Fruit fly (Drosophila melanogaster) whole organism, embryonic: ENCODE data around the gene AnxB9.

ENCODE experiments used
- Antp ChIP-seq: fragments of 200-800 bp; sonication (Bioruptor generic); optimal IDR thresholded peaks from 3 replicates; lab custom pipeline; 2016; ENCODE audit warnings: missing biosample characterization, missing genetic modification characterization
- BEAF-32 ChIP-seq: fragments of 200-800 bp; sonication (Bioruptor generic); optimal IDR thresholded peaks from 3 replicates; lab custom pipeline; 2017; ENCODE audit warnings: missing biosample characterization, missing genetic modification characterization, mild to moderate bottlenecking, moderate library complexity, missing genetic modification reagents
- CG11093 ChIP-seq: fragments of 200-800 bp; sonication (Bioruptor generic); IDR thresholded peaks from 3 replicates; pipeline ENCODE4 v1.3.6; 2022; ENCODE audit warnings: missing biosample characterization, missing genetic modification characterization
- CG12236 ChIP-seq: fragments of 200-800 bp; sonication (Bioruptor generic); optimal IDR thresholded peaks from 2 replicates; lab custom pipeline; 2016; ENCODE audit warnings: missing biosample characterization, missing genetic modification characterization
- CG15514 ChIP-seq: fragments of 200-800 bp; sonication (Bioruptor generic); optimal IDR thresholded peaks from 3 replicates; lab custom pipeline; 2017; ENCODE audit warnings: missing biosample characterization, missing genetic modification characterization, mild to moderate bottlenecking, moderate library complexity, missing genetic modification reagents
- CG17361 ChIP-seq: fragments of 200-800 bp; sonication (Bioruptor generic); IDR thresholded peaks from 3 replicates; pipeline ENCODE4 v1.3.6; 2022; ENCODE audit warnings: missing biosample characterization, missing genetic modification characterization
- CG17912 ChIP-seq: fragments of 200-800 bp; sonication (Bioruptor generic); optimal IDR thresholded peaks from 2 replicates; lab custom pipeline; 2018; ENCODE audit warnings: missing biosample characterization, mild to moderate bottlenecking, missing genetic modification characterization
- CG2116 ChIP-seq: fragments of 200-800 bp; sonication (Bioruptor generic); optimal IDR thresholded peaks from 3 replicates; lab custom pipeline; 2018; ENCODE audit warnings: missing biosample characterization, mild to moderate bottlenecking, missing genetic modification characterization
- CG2129 ChIP-seq: fragments of 200-800 bp; sonication (Bioruptor generic); IDR thresholded peaks from 2 replicates; pipeline ENCODE4 v1.3.6; 2022; ENCODE audit warnings: missing biosample characterization, missing genetic modification characterization; ENCODE audit not compliant: partially characterized antibody
- CG2199 ChIP-seq: fragments of 200-800 bp; sonication (Bioruptor generic); IDR thresholded peaks from 3 replicates; pipeline ENCODE4 v1.3.6; 2022; ENCODE audit warnings: missing biosample characterization, missing genetic modification characterization
- CG3726 ChIP-seq: fragments of 200-800 bp; sonication (Bioruptor generic); IDR thresholded peaks from 3 replicates; pipeline ENCODE4, ENCODE4 v1.3.6; 2022; ENCODE audit warnings: missing biosample characterization, missing genetic modification characterization
- CG3995 ChIP-seq: fragments of 200-800 bp; sonication (Bioruptor generic); optimal IDR thresholded peaks from 3 replicates; lab custom pipeline; 2016; ENCODE audit warnings: missing biosample characterization, missing genetic modification characterization
- CG42726 ChIP-seq: fragments of 200-800 bp; sonication (Bioruptor generic); IDR thresholded peaks from 2 replicates; pipeline ENCODE4 v1.3.6; 2022; ENCODE audit warnings: missing biosample characterization, missing genetic modification characterization; ENCODE audit not compliant: partially characterized antibody
- CG4707 ChIP-seq: fragments of 200-800 bp; sonication (Bioruptor generic); optimal IDR thresholded peaks from 2 replicates; lab custom pipeline; 2018; ENCODE audit warnings: missing biosample characterization, mild to moderate bottlenecking, missing genetic modification characterization, moderate library complexity
- CG4854 ChIP-seq: fragments of 200-800 bp; sonication (Bioruptor generic); optimal IDR thresholded peaks from 2 replicates; lab custom pipeline; 2016; ENCODE audit warnings: missing biosample characterization, missing genetic modification characterization, inconsistent platforms
- CG6765 ChIP-seq: fragments of 200-800 bp; sonication (Bioruptor generic); optimal IDR thresholded peaks from 3 replicates; lab custom pipeline; 2017; ENCODE audit warnings: missing biosample characterization, mild to moderate bottlenecking, missing genetic modification characterization
- CG6854 ChIP-seq: fragments of 200-800 bp; sonication (Bioruptor generic); optimal IDR thresholded peaks from 3 replicates; lab custom pipeline; 2017; ENCODE audit warnings: missing biosample characterization, mild to moderate bottlenecking, missing genetic modification characterization
- CG8089 ChIP-seq: fragments of 200-800 bp; sonication (Bioruptor generic); optimal IDR thresholded peaks from 3 replicates; lab custom pipeline; 2016; ENCODE audit warnings: missing biosample characterization, missing genetic modification characterization
- Camta ChIP-seq: fragments of 200-800 bp; sonication (Bioruptor generic); optimal IDR thresholded peaks from 2 replicates; lab custom pipeline; 2016; ENCODE audit warnings: missing biosample characterization, missing genetic modification characterization
- Dek ChIP-seq: fragments of 200-800 bp; sonication (Bioruptor generic); optimal IDR thresholded peaks from 3 replicates; lab custom pipeline; 2019; ENCODE audit warnings: missing biosample characterization, mild to moderate bottlenecking, missing genetic modification characterization, moderate library complexity
- Dref ChIP-seq: fragments of 200-800 bp; sonication (Bioruptor generic); IDR thresholded peaks from 2 replicates; pipeline ENCODE4 v1.3.6; 2022; ENCODE audit warnings: missing biosample characterization, missing genetic modification characterization
- Fer1 ChIP-seq: fragments of 200-800 bp; sonication (Bioruptor generic); optimal IDR thresholded peaks from 2 replicates; lab custom pipeline; 2017; ENCODE audit warnings: missing biosample characterization, mild to moderate bottlenecking, missing genetic modification characterization
- HLHmδ ChIP-seq: fragments of 200-800 bp; sonication (Bioruptor generic); optimal IDR thresholded peaks from 2 replicates; lab custom pipeline; 2018; ENCODE audit warnings: missing biosample characterization, mild to moderate bottlenecking, missing genetic modification characterization, moderate library complexity
- HmgD ChIP-seq: fragments of 200-800 bp; sonication (Bioruptor generic); optimal IDR thresholded peaks from 3 replicates; lab custom pipeline; 2016; ENCODE audit warnings: missing biosample characterization, missing genetic modification characterization
- Mrtf ChIP-seq: fragments of 200-800 bp; sonication (Bioruptor generic); IDR thresholded peaks from 3 replicates; pipeline ENCODE4 v1.3.6; 2022; ENCODE audit warnings: missing biosample characterization, missing genetic modification characterization
- NK7.1 ChIP-seq: fragments of 200-800 bp; sonication (Bioruptor generic); optimal IDR thresholded peaks from 3 replicates; lab custom pipeline; 2016; ENCODE audit warnings: missing biosample characterization, missing genetic modification characterization
- Six4 ChIP-seq: fragments of 200-800 bp; sonication (Bioruptor generic); optimal IDR thresholded peaks from 2 replicates; lab custom pipeline; 2016; ENCODE audit warnings: missing biosample characterization, missing genetic modification characterization
- Ssrp ChIP-seq: fragments of 200-800 bp; sonication (Bioruptor generic); optimal IDR thresholded peaks from 2 replicates; lab custom pipeline; 2018; ENCODE audit warnings: missing biosample characterization, mild to moderate bottlenecking, missing genetic modification characterization, moderate library complexity
- ac ChIP-seq: fragments of 200-800 bp; sonication (Bioruptor generic); optimal IDR thresholded peaks from 3 replicates; lab custom pipeline; 2017; ENCODE audit warnings: missing biosample characterization, mild to moderate bottlenecking, missing genetic modification characterization
- bbx ChIP-seq: fragments of 200-800 bp; sonication (Bioruptor generic); IDR thresholded peaks from 2 replicates; pipeline ENCODE4 v1.3.6; 2022; ENCODE audit warnings: missing biosample characterization, missing genetic modification characterization; ENCODE audit not compliant: partially characterized antibody
- br ChIP-seq: fragments of >200 bp; optimal IDR thresholded peaks from 2 replicates; lab custom pipeline; 2017
- cad ChIP-seq: fragments of >200 bp; optimal IDR thresholded peaks from 2 replicates; lab custom pipeline; 2017; ENCODE audit warnings: missing biosample characterization, missing genetic modification characterization
- dmrt99B ChIP-seq: fragments of 200-800 bp; sonication (Bioruptor generic); optimal IDR thresholded peaks from 2 replicates; lab custom pipeline; 2018; ENCODE audit warnings: missing biosample characterization, mild to moderate bottlenecking, missing genetic modification characterization, moderate library complexity
- dpn ChIP-seq, 2 experiments: fragments of 200-800 bp; sonication (Bioruptor generic); optimal IDR thresholded peaks; 3 replicates each; lab custom pipeline; 2016; ENCODE audit warnings: missing biosample characterization in 2 of 2, missing genetic modification characterization in 2 of 2
- en ChIP-seq: fragments of 200-800 bp; sonication (Bioruptor generic); optimal IDR thresholded peaks from 2 replicates; lab custom pipeline; 2016; ENCODE audit warnings: missing biosample characterization, missing genetic modification characterization
- eve ChIP-seq, 2 experiments: fragments of >200 bp; optimal IDR thresholded peaks; 2 replicates each; lab custom pipeline; 2017; ENCODE audit warnings: missing biosample characterization in 2 of 2, missing genetic modification characterization in 2 of 2
- fd64A ChIP-seq: fragments of 200-800 bp; sonication (Bioruptor generic); optimal IDR thresholded peaks from 3 replicates; lab custom pipeline; 2018; ENCODE audit warnings: missing biosample characterization, mild to moderate bottlenecking, missing genetic modification characterization
- fd96Cb ChIP-seq: fragments of 200-800 bp; sonication (Bioruptor generic); optimal IDR thresholded peaks from 2 replicates; lab custom pipeline; 2018; ENCODE audit warnings: missing biosample characterization, mild to moderate bottlenecking, missing genetic modification characterization, moderate library complexity
- grau ChIP-seq: fragments of 200-800 bp; optimal IDR thresholded peaks from 3 replicates; lab custom pipeline; 2019; ENCODE audit warnings: missing biosample characterization, mild to moderate bottlenecking, missing genetic modification characterization, moderate library complexity
- ham ChIP-seq: fragments of 200-800 bp; sonication (Bioruptor generic); IDR thresholded peaks from 2 replicates; pipeline ENCODE4 v1.3.6; 2022; ENCODE audit warnings: missing biosample characterization, missing genetic modification characterization
- lilli ChIP-seq: fragments of 200-800 bp; sonication (Bioruptor generic); optimal IDR thresholded peaks from 3 replicates; lab custom pipeline; 2016; ENCODE audit warnings: missing biosample characterization, missing genetic modification characterization
- peb ChIP-seq: fragments of 200-800 bp; sonication (Bioruptor generic); IDR thresholded peaks from 2 replicates; pipeline ENCODE4 v1.3.6; 2022; ENCODE audit warnings: missing biosample characterization, missing genetic modification characterization
- pfk ChIP-seq: fragments of 200-800 bp; sonication (Bioruptor generic); optimal IDR thresholded peaks from 2 replicates; lab custom pipeline; 2018; ENCODE audit warnings: missing biosample characterization, mild to moderate bottlenecking, missing genetic modification characterization, moderate library complexity
- tin ChIP-seq: fragments of 200-800 bp; sonication (Bioruptor generic); optimal IDR thresholded peaks from 3 replicates; lab custom pipeline; 2016; ENCODE audit warnings: missing biosample characterization, missing genetic modification characterization
- ttk ChIP-seq: fragments of 200-800 bp; sonication (Bioruptor generic); IDR thresholded peaks from 2 replicates; pipeline ENCODE4 v2.1.2; 2022; ENCODE audit warnings: missing biosample characterization, missing genetic modification characterization
- tup ChIP-seq: fragments of 200-800 bp; sonication (Bioruptor generic); optimal IDR thresholded peaks from 2 replicates; lab custom pipeline; 2016; ENCODE audit warnings: missing biosample characterization, mild to moderate bottlenecking, missing genetic modification characterization, moderate library complexity
- twi ChIP-seq: fragments of 200-800 bp; optimal IDR thresholded peaks from 2 replicates; lab custom pipeline; 2019; ENCODE audit warnings: missing biosample characterization, mild to moderate bottlenecking, missing genetic modification characterization, moderate library complexity
- wek ChIP-seq: fragments of 200-800 bp; sonication (Bioruptor generic); optimal IDR thresholded peaks from 3 replicates; lab custom pipeline; 2018; ENCODE audit warnings: missing biosample characterization, mild to moderate bottlenecking, missing genetic modification characterization, moderate library complexity
- zen ChIP-seq: fragments of 200-800 bp; sonication (Bioruptor generic); optimal IDR thresholded peaks from 3 replicates; lab custom pipeline; 2018; ENCODE audit warnings: missing biosample characterization, mild to moderate bottlenecking, missing genetic modification characterization, moderate library complexity

AnxB9 gene

dm6 chr3R:21112742-21113465 lies 47.9 kb downstream of the AnxB9 start (continued):
- TF ChIP-seq HmgD: peak; percentile 90
- TF ChIP-seq lilli (GFP tag; lab: Kevin White, UChicago): peak; percentile 91
- TF ChIP-seq grau (tag; lab: Kevin White, UChicago): peak; percentile 88
- no peak for TF ChIP-seq HLHmδ
- peak; percentile 74 for TF ChIP-seq peb (GFP tag; lab: Robert Waterston, UW)
- peak; percentile 84 for TF ChIP-seq tup (GFP tag; lab: Kevin White, UChicago)
- TF ChIP-seq BEAF-32 (GFP tag; lab: Kevin White, UChicago): no peak
- TF ChIP-seq tin (GFP tag; lab: Kevin White, UChicago): peak; percentile 81
- TF ChIP-seq zen (tag; lab: Kevin White, UChicago): peak; percentile 87
- TF ChIP-seq pfk (GFP tag; lab: Kevin White, UChicago): peak; percentile 44
- TF ChIP-seq CG8089: peak; percentile 85
- peak; percentile 56; the same call in 1 of the 2 replicates for TF ChIP-seq ham (GFP tag; lab: Robert Waterston, UW)
- peak; percentile 23 for TF ChIP-seq CG17912
- TF ChIP-seq CG2129 (GFP tag; lab: Robert Waterston, UW): no peak
- TF ChIP-seq CG12236: peak; percentile 88
- TF ChIP-seq en (GFP tag; lab: Kevin White, UChicago): peak; percentile 79
- TF ChIP-seq ttk (GFP tag; lab: Robert Waterston, UW): peak; percentile 75
- peak; percentile 84 for TF ChIP-seq CG4707 (GFP tag; lab: Kevin White, UChicago)
- TF ChIP-seq Dek: peak; percentile 86
- TF ChIP-seq Fer1 (GFP tag; lab: Kevin White, UChicago): peak; percentile 91
- TF ChIP-seq CG6765 (GFP tag; lab: Kevin White, UChicago): peak; percentile 42
- peak; percentile 90 for TF ChIP-seq dpn (GFP tag; optimal IDR thresholded peaks at IDR 0.05; lab: Kevin White, UChicago)
- TF ChIP-seq Camta (GFP tag; lab: Kevin White, UChicago): peak; percentile 83
- peak; percentile 79 for TF ChIP-seq CG6854 (GFP tag; lab: Kevin White, UChicago)
- TF ChIP-seq twi (tag; lab: Kevin White, UChicago): peak; percentile 45
- no peak for TF ChIP-seq bbx (GFP tag; lab: Robert Waterston, UW)
- TF ChIP-seq CG3726 (GFP tag; lab: Robert Waterston, UW): peak; percentile 74; the same call in 1 of the 3 replicates
- peak; percentile 88 for TF ChIP-seq fd64A
- TF ChIP-seq CG11093 (GFP tag; lab: Robert Waterston, UW): peak; percentile 68; the same call in 2 of the 3 replicates
- peak; percentile 82 for TF ChIP-seq Mrtf (GFP tag; lab: Robert Waterston, UW)
- no peak for TF ChIP-seq eve (GFP tag; optimal IDR thresholded peaks at IDR 0.05; lab: Kevin White, UChicago)
- TF ChIP-seq fd96Cb (tag; lab: Kevin White, UChicago): peak; percentile 55
- no peak for TF ChIP-seq cad (GFP tag; lab: Kevin White, UChicago)
- no peak for TF ChIP-seq br (lab: Kevin White, UChicago)
- peak; percentile 60 for TF ChIP-seq CG15514 (GFP tag; lab: Kevin White, UChicago)
- peak; percentile 88 for TF ChIP-seq Antp (GFP tag; lab: Kevin White, UChicago)
- peak; percentile 90 for TF ChIP-seq dmrt99B (tag; lab: Kevin White, UChicago)
- peak; percentile 88 for TF ChIP-seq CG17361 (GFP tag; lab: Robert Waterston, UW)
- TF ChIP-seq Ssrp (tag; lab: Kevin White, UChicago): peak; percentile 80
- peak; percentile 63 for TF ChIP-seq Six4 (GFP tag; lab: Kevin White, UChicago)
- TF ChIP-seq Dref (GFP tag; lab: Robert Waterston, UW): no peak
- peak; percentile 52 for TF ChIP-seq CG2116 (GFP tag; lab: Kevin White, UChicago)
- TF ChIP-seq CG2199 (GFP tag; lab: Robert Waterston, UW): peak; percentile 70; the same call in 1 of the 3 replicates
- TF ChIP-seq CG42726 (GFP tag; lab: Robert Waterston, UW): no peak
- peak; percentile 86 for TF ChIP-seq wek (GFP tag; lab: Kevin White, UChicago)
- peak; percentile 75 for TF ChIP-seq ac (GFP tag; lab: Kevin White, UChicago)
- TF ChIP-seq NK7.1 (GFP tag; lab: Kevin White, UChicago): peak; percentile 88
- TF ChIP-seq CG3995: peak; percentile 39
- peak; percentile 78 for TF ChIP-seq CG4854
